Worm (Caenorhabditis elegans): ENCODE data around the gene C28G1.10.

Gene C28G1.10

ce11 chrX:8882162-8882561, 35.2 kb downstream of the C28G1.10 start:
- TF ChIP-seq snu-23 (GFP tag; optimal IDR thresholded peaks at IDR 0.05) (no peak), lin-14 (GFP tag; optimal IDR thresholded peaks at IDR 0.05) (peak; percentile 10), ceh-8 (GFP tag; optimal IDR thresholded peaks at IDR 0.05) (no peak), lin-13 (GFP tag; optimal IDR thresholded peaks at IDR 0.05) (no peak), isw-1 (GFP tag; IDR thresholded peaks at IDR 0.05) (no peak), nhr-85 (tag) (peak; percentile 88), blmp-1 (tag; optimal IDR thresholded peaks at IDR 0.05) (peak; percentile 76)

ce11 chrX:8888835-8889234, 41.9 kb downstream of the C28G1.10 start:
- TF ChIP-seq lin-14 (GFP tag; optimal IDR thresholded peaks at IDR 0.05) (peak; percentile 26), sup-37 (GFP tag; optimal IDR thresholded peaks at IDR 0.05) (no peak), dsc-1 (tag; optimal IDR thresholded peaks at IDR 0.05) (peak; percentile 55)

ce11 chrX:8890251-8890755, 43.4 kb downstream of the C28G1.10 start:
- no peak for TF ChIP-seq nhr-11 (tag; optimal IDR thresholded peaks at IDR 0.05)
- no peak for TF ChIP-seq aly-2 (tag; optimal IDR thresholded peaks at IDR 0.05)
- no peak for TF ChIP-seq fos-1 (tag; optimal IDR thresholded peaks at IDR 0.05)
- TF ChIP-seq snu-23 (GFP tag; optimal IDR thresholded peaks at IDR 0.05): no peak
- TF ChIP-seq ceh-90 (tag; optimal IDR thresholded peaks at IDR 0.05): no peak
- TF ChIP-seq C04F5.9 (tag; optimal IDR thresholded peaks at IDR 0.05): no peak
- TF ChIP-seq F16B12.6 (tag; optimal IDR thresholded peaks at IDR 0.05): no peak
- no peak for TF ChIP-seq lir-3 (tag; optimal IDR thresholded peaks at IDR 0.05; ENCODE audit: poor library complexity)
- TF ChIP-seq efl-1 (optimal IDR thresholded peaks at IDR 0.05): no peak
- peak in 1 of 2 experiments; percentile 70 for TF ChIP-seq efl-1 (GFP tag; optimal IDR thresholded peaks at IDR 0.05 in 1 of 2)
- TF ChIP-seq hpl-2 (GFP tag; optimal IDR thresholded peaks at IDR 0.05): no peak
- peak; percentile 85 for TF ChIP-seq blmp-1 (tag; optimal IDR thresholded peaks at IDR 0.05)
- TF ChIP-seq mep-1 (tag; optimal IDR thresholded peaks at IDR 0.05): no peak
- no peak for TF ChIP-seq ceh-82 (tag; optimal IDR thresholded peaks at IDR 0.05)

- TF ChIP-seq blmp-1 (tag; optimal IDR thresholded peaks at IDR 0.05): peak; percentile 40
- peak; percentile 65 for TF ChIP-seq elt-2 (tag; optimal IDR thresholded peaks at IDR 0.05)
- TF ChIP-seq alr-1 (tag; optimal IDR thresholded peaks at IDR 0.05; ENCODE audit: borderline replicate concordance): no peak
Measured at ce11 chrX:8891393-8891953, 44.6 kb downstream of the C28G1.10 start.

ce11 chrX:8892808-8893207, 45.9 kb downstream of the C28G1.10 start, which contains the start of gene C13E3.1:
C13E3.1 (plus strand) TSS chrX:8893108.
- no peak for TF ChIP-seq ceh-63 (GFP tag; optimal IDR thresholded peaks at IDR 0.05)
- no peak for TF ChIP-seq nhr-20 (tag; optimal IDR thresholded peaks at IDR 0.05)
- TF ChIP-seq grh-1 (GFP tag; IDR thresholded peaks at IDR 0.05): no peak
- no peak for TF ChIP-seq nhr-237 (tag; optimal IDR thresholded peaks at IDR 0.05)
- no peak for TF ChIP-seq nhr-11 (tag; optimal IDR thresholded peaks at IDR 0.05)
- no peak for TF ChIP-seq C16A3.4 (tag; optimal IDR thresholded peaks at IDR 0.05)
- no peak for TF ChIP-seq isw-1 (GFP tag; IDR thresholded peaks at IDR 0.05)
- TF ChIP-seq lin-35 (GFP tag; optimal IDR thresholded peaks at IDR 0.05): no peak
- no peak for TF ChIP-seq blmp-1 (tag; optimal IDR thresholded peaks at IDR 0.05)
- TF ChIP-seq mep-1 (tag; optimal IDR thresholded peaks at IDR 0.05): no peak
- no peak for TF ChIP-seq nhr-85 (tag)
- TF ChIP-seq xbp-1 (tag; optimal IDR thresholded peaks at IDR 0.05): no peak
- no peak for TF ChIP-seq lin-13 (GFP tag; optimal IDR thresholded peaks at IDR 0.05)
